Fruit fly (Drosophila melanogaster): ENCODE measurements around the gene Acp95EF.

DNA sequence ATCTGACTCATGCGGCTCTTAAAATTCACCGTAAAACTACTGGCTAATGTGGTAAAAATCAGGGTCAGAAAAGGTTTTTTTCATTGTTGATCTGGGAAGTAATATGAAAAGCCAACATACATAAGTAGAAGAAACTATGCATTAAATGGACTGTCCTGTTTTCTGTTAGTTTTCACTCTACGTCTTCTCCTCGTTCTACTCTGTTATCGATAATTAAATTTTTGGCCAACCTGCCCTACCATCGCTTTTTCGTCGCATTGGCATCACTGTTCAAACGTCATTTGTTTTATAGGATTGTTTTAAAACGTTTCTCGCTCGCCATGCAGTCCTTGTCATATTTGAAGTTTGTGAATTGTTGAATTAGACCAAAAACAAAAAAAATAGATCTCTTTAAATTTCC, 5.9 kb downstream of the Acp95EF start:
- TF ChIP-seq CG8478 (optimal IDR thresholded peaks at IDR 0.05) (no peak), CTCF (optimal IDR thresholded peaks at IDR 0.05) (no peak)
